Worm (Caenorhabditis elegans) whole organism, L1 larva: ENCODE results near the gene srh-21.

Experiments
- C04F5.9 ChIP-seq: sonication (generic microtip); optimal IDR thresholded peaks from 2 replicates; lab custom pipeline; 2016; ENCODE audit warnings: missing genetic modification characterization, missing compliant biosample characterization
- C16A3.4 ChIP-seq: fragments of 150-350 bp; optimal IDR thresholded peaks from 2 replicates; lab custom pipeline; 2014; ENCODE audit warnings: missing biosample characterization, missing genetic modification characterization
- F16B12.6 ChIP-seq: fragments of 150-350 bp; optimal IDR thresholded peaks from 2 replicates; lab custom pipeline; 2014; ENCODE audit warnings: missing biosample characterization, missing genetic modification characterization
- Y116A8C.19 ChIP-seq: sonication (generic microtip); optimal IDR thresholded peaks from 2 replicates; lab custom pipeline; 2016; ENCODE audit warnings: missing compliant biosample characterization, missing genetic modification characterization, borderline replicate concordance
- alr-1 ChIP-seq: fragments of 200-800 bp; sonication (Bioruptor generic); optimal IDR thresholded peaks from 2 replicates; lab custom pipeline; 2018; ENCODE audit warnings: borderline replicate concordance, mild to moderate bottlenecking, missing genetic modification characterization, missing compliant biosample characterization
- aly-2 ChIP-seq: fragments of 150-350 bp; optimal IDR thresholded peaks from 2 replicates; lab custom pipeline; 2014; ENCODE audit warnings: missing biosample characterization, missing genetic modification characterization
- ceh-63 ChIP-seq: fragments of 200-800 bp; sonication (Bioruptor generic); optimal IDR thresholded peaks from 2 replicates; lab custom pipeline; 2018; ENCODE audit warnings: mild to moderate bottlenecking, missing genetic modification characterization, missing compliant biosample characterization
- ceh-82 ChIP-seq, 3 experiments: fragments of 150-350 bp in 1 of 3; sonication (generic microtip) in 2 of 3; optimal IDR thresholded peaks; 2 replicates each; lab custom pipeline; 2014 to 2017; ENCODE audit warnings: missing biosample characterization in 3 of 3, missing genetic modification characterization in 3 of 3
- ceh-90 ChIP-seq: sonication (generic microtip); optimal IDR thresholded peaks from 2 replicates; lab custom pipeline; 2016; ENCODE audit warnings: missing genetic modification characterization, missing compliant biosample characterization
- dsc-1 ChIP-seq: sonication (generic microtip); optimal IDR thresholded peaks from 2 replicates; lab custom pipeline; 2016; ENCODE audit warnings: mild to moderate bottlenecking, missing genetic modification characterization, missing compliant biosample characterization
- efl-1 ChIP-seq, 4 experiments: fragments of 150-350 bp; optimal IDR thresholded peaks in 3 of 4; peaks in 1 of 4; 1 replicate in 1 of 4; 2 replicates in 3 of 4; lab custom pipeline; 2014; ENCODE audit warnings: missing biosample characterization in 2 of 4, missing genetic modification characterization in 2 of 4, missing genetic modification reagents in 2 of 4
- egl-27 ChIP-seq, 2 experiments: fragments of 150-350 bp in 1 of 2; sonication (generic microtip); optimal IDR thresholded peaks; 3 replicates each; lab custom pipeline; 2017 to 2018; ENCODE audit warnings: missing biosample characterization in 2 of 2, missing genetic modification characterization in 2 of 2, missing genetic modification reagents in 2 of 2
- elt-3 ChIP-seq, 6 experiments: fragments of 150-350 bp in 1 of 6; sonication (generic microtip); optimal IDR thresholded peaks; 2 replicates each; lab custom pipeline; 2017 to 2018; ENCODE audit warnings: missing biosample characterization in 6 of 6, missing genetic modification characterization in 6 of 6, inconsistent platforms in 1 of 6
- fkh-4 ChIP-seq: sonication (generic microtip); optimal IDR thresholded peaks from 2 replicates; lab custom pipeline; 2016; ENCODE audit warnings: missing compliant biosample characterization, missing genetic modification characterization, borderline replicate concordance
- fkh-8 ChIP-seq: sonication (generic microtip); optimal IDR thresholded peaks from 2 replicates; lab custom pipeline; 2016; ENCODE audit warnings: mild to moderate bottlenecking, missing genetic modification characterization, missing compliant biosample characterization
- fos-1 ChIP-seq: fragments of 150-350 bp; optimal IDR thresholded peaks from 2 replicates; lab custom pipeline; 2014; ENCODE audit warnings: missing biosample characterization, missing genetic modification characterization
- hlh-17 ChIP-seq: fragments of 200-800 bp; sonication (Bioruptor generic); optimal IDR thresholded peaks from 2 replicates; lab custom pipeline; 2018; ENCODE audit warnings: missing genetic modification characterization, mild to moderate bottlenecking, missing compliant biosample characterization, moderate library complexity, borderline replicate concordance
- hlh-4 ChIP-seq: sonication (generic microtip); optimal IDR thresholded peaks from 2 replicates; lab custom pipeline; 2016; ENCODE audit warnings: mild to moderate bottlenecking, missing genetic modification characterization, missing compliant biosample characterization
- hpl-2 ChIP-seq: fragments of 150-350 bp; optimal IDR thresholded peaks from 2 replicates; lab custom pipeline; 2014; ENCODE audit warnings: missing biosample characterization, missing genetic modification reagents, missing genetic modification characterization
- isw-1 ChIP-seq: fragments of 200-800 bp; sonication (Bioruptor generic); IDR thresholded peaks from 2 replicates; pipeline ENCODE4 v1.3.6; 2022; ENCODE audit warnings: missing genetic modification characterization, missing compliant biosample characterization
- jun-1 ChIP-seq: fragments of 150-350 bp; optimal IDR thresholded peaks from 2 replicates; lab custom pipeline; 2014; ENCODE audit warnings: missing biosample characterization, missing genetic modification reagents, missing genetic modification characterization
- lin-15B ChIP-seq: fragments of 150-350 bp; sonication (generic microtip); optimal IDR thresholded peaks from 3 replicates; lab custom pipeline; 2014; ENCODE audit warnings: missing biosample characterization, missing genetic modification characterization
- mab-9 ChIP-seq: fragments of 200-800 bp; sonication (Bioruptor generic); IDR thresholded peaks from 2 replicates; pipeline ENCODE4 v1.3.6; 2022; ENCODE audit warnings: missing genetic modification reagents, missing genetic modification characterization, missing compliant biosample characterization
- nhr-12 ChIP-seq: sonication (generic microtip); optimal IDR thresholded peaks from 2 replicates; lab custom pipeline; 2017; ENCODE audit warnings: missing biosample characterization, missing genetic modification characterization
- nhr-20 ChIP-seq: sonication (generic microtip); optimal IDR thresholded peaks from 2 replicates; lab custom pipeline; 2016; ENCODE audit warnings: mild to moderate bottlenecking, missing genetic modification characterization, missing compliant biosample characterization
- nhr-237 ChIP-seq: fragments of 150-350 bp; optimal IDR thresholded peaks from 2 replicates; lab custom pipeline; 2014; ENCODE audit warnings: missing biosample characterization, missing genetic modification characterization
- nhr-77 ChIP-seq: fragments of 150-350 bp; optimal IDR thresholded peaks from 2 replicates; lab custom pipeline; 2014; ENCODE audit warnings: missing biosample characterization, missing genetic modification characterization
- pag-3 ChIP-seq: sonication (generic microtip); optimal IDR thresholded peaks from 2 replicates; lab custom pipeline; 2017; ENCODE audit warnings: missing genetic modification characterization, mild to moderate bottlenecking, missing compliant biosample characterization, antibody characterized with exemption, borderline replicate concordance; ENCODE audit not compliant: insufficient read depth
- pqm-1 ChIP-seq: sonication (generic microtip); optimal IDR thresholded peaks from 3 replicates; lab custom pipeline; 2017; ENCODE audit warnings: missing biosample characterization, missing genetic modification characterization
- sptf-1 ChIP-seq: fragments of 150-350 bp; optimal IDR thresholded peaks from 2 replicates; lab custom pipeline; 2014; ENCODE audit warnings: missing biosample characterization, missing genetic modification characterization
- sup-37 ChIP-seq: fragments of 200-800 bp; sonication (Bioruptor generic); optimal IDR thresholded peaks from 2 replicates; lab custom pipeline; 2018; ENCODE audit warnings: mild to moderate bottlenecking, missing genetic modification characterization, missing compliant biosample characterization
- swsn-7 ChIP-seq: sonication (generic microtip); optimal IDR thresholded peaks from 2 replicates; lab custom pipeline; 2016; ENCODE audit warnings: missing genetic modification characterization, missing compliant biosample characterization
- tlp-1 ChIP-seq: fragments of 150-350 bp; optimal IDR thresholded peaks from 2 replicates; lab custom pipeline; 2014; ENCODE audit warnings: missing biosample characterization, missing genetic modification characterization
- unc-30 ChIP-seq: sonication (generic microtip); optimal IDR thresholded peaks from 2 replicates; lab custom pipeline; 2017; ENCODE audit warnings: missing biosample characterization, missing genetic modification characterization
- unc-86 ChIP-seq: sonication (generic microtip); optimal IDR thresholded peaks from 2 replicates; lab custom pipeline; 2016; ENCODE audit warnings: missing genetic modification characterization, missing compliant biosample characterization
- vab-15 ChIP-seq: sonication (generic microtip); optimal IDR thresholded peaks from 2 replicates; lab custom pipeline; 2017; ENCODE audit warnings: missing genotype, mild to moderate bottlenecking, missing genetic modification characterization, missing compliant biosample characterization
- xbp-1 ChIP-seq: sonication (generic microtip); optimal IDR thresholded peaks from 2 replicates; lab custom pipeline; 2016; ENCODE audit warnings: missing genetic modification characterization, missing compliant biosample characterization
- zag-1 ChIP-seq: fragments of 150-350 bp; optimal IDR thresholded peaks from 2 replicates; lab custom pipeline; 2014; ENCODE audit warnings: missing biosample characterization, missing genetic modification characterization
- ztf-11 ChIP-seq, 2 experiments: sonication (generic microtip); optimal IDR thresholded peaks; 2 replicates each; lab custom pipeline; 2016 to 2017; ENCODE audit warnings: missing genetic modification characterization in 2 of 2, missing biosample characterization in 1 of 2, missing compliant biosample characterization in 1 of 2
- ztf-4 ChIP-seq: fragments of 150-350 bp; optimal IDR thresholded peaks from 2 replicates; lab custom pipeline; 2014; ENCODE audit warnings: missing biosample characterization, missing genetic modification characterization

The srh-21 gene

DNA sequence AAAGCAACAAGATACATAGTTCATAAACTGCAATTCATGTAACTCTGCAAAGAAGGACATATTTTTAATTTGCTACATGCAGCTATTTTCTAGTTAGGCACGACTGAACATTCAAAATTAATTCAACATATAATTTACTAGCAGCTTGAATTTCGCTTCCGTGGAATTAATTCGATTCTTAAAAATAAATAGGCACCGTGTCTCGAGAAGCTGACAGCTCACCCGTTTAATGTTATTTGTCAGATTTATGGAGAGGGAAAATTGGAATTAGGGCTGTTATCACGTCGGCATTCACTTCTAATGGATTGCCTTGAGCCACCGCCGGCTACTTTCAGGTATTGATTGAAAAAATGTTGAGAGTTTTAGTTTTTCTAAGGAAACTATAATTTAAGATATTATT is at the start of gene srh-21:
Gene srh-21 (plus strand): TSS at position 301 of the 400 bp plus-strand sequence.
- TF ChIP-seq xbp-1 (tag; lab: Kevin White, UChicago) (no peak), hlh-17 (no peak), fkh-8 (tag; lab: Kevin White, UChicago) (peak; percentile 8)

DNA sequence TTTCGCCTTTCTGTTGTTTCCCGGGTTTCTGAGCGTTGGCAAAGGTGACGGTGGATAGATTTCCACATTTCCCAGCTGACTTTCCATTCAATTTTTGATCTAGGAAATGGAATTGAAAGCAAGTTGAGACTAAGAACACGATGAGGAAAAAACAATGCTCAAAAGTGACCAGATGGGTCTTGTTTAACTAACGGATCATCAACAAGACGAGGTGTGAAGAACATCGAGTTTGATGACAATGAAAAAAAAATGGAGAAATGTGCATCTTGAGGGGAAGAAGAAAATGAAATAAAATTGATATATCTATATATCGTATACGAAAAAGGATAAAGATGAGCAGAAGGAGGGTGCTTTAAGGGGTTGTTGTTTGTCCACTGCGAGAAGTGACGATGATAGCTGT is 48.9 kb upstream of the srh-21 start, which contains the start of gene T19H12.6:
Gene T19H12.6 (minus strand): TSS at position 101 of the 400 bp plus-strand sequence.
- no peak for TF ChIP-seq tlp-1 (tag; lab: Kevin White, UChicago)
- TF ChIP-seq nhr-12 (tag; lab: Kevin White, UChicago): no peak
- no peak for TF ChIP-seq fkh-4 (tag; lab: Kevin White, UChicago)
- no peak for TF ChIP-seq xbp-1 (tag; lab: Kevin White, UChicago)
- no peak for TF ChIP-seq isw-1
- no peak for TF ChIP-seq unc-30
- no peak for TF ChIP-seq alr-1 (tag; lab: Kevin White, UChicago)
- no peak for TF ChIP-seq nhr-20 (tag; lab: Kevin White, UChicago)
- no peak for TF ChIP-seq C04F5.9 (tag; lab: Kevin White, UChicago)
- TF ChIP-seq ceh-90 (tag; lab: Kevin White, UChicago): no peak
- no peak for TF ChIP-seq unc-86
- TF ChIP-seq dsc-1 (tag; lab: Kevin White, UChicago): no peak

DNA sequence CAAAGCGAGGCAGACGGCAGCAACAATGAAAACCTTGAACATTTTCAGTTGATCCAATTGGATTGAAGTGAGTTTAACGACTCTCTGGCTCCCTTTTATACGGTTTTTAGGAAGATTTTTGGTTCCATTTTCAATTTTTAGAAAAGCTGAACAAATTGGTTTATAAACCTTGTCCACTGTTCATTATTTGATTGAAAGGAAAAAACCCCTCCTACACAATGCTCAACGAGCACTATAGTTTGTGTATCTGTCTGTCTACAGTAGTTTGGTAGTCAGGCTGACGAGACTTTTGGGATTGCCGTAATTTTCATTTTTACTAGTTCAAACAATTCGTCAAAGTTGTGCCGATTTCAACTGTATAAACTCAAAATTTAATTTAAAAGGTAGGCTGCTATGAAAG is 47.2 kb upstream of the srh-21 start, which contains the start of gene T19H12.15:
Gene T19H12.15 (minus strand): TSS at position 101 of the 400 bp plus-strand sequence.
- TF ChIP-seq C16A3.4 (no peak), zag-1 (no peak), hlh-17 (no peak), egl-27 (tag; optimal IDR thresholded peaks at IDR 0.05; lab: Kevin White, UChicago) (no peak), sptf-1 (tag; lab: Kevin White, UChicago) (no peak), aly-2 (tag; lab: Kevin White, UChicago) (no peak), elt-3 (tag; optimal IDR thresholded peaks at IDR 0.05; lab: Kevin White, UChicago) (no peak), fos-1 (no peak), swsn-7 (no peak), lin-15B (no peak), vab-15 (tag; lab: Kevin White, UChicago) (no peak), C04F5.9 (tag; lab: Kevin White, UChicago) (no peak), Y116A8C.19 (no peak), isw-1 (no peak), pqm-1 (tag; lab: Kevin White, UChicago) (no peak), nhr-77 (tag; lab: Kevin White, UChicago) (no peak), jun-1 (tag; lab: Kevin White, UChicago) (no peak), sup-37 (GFP tag; lab: Kevin White, UChicago) (no peak)

DNA sequence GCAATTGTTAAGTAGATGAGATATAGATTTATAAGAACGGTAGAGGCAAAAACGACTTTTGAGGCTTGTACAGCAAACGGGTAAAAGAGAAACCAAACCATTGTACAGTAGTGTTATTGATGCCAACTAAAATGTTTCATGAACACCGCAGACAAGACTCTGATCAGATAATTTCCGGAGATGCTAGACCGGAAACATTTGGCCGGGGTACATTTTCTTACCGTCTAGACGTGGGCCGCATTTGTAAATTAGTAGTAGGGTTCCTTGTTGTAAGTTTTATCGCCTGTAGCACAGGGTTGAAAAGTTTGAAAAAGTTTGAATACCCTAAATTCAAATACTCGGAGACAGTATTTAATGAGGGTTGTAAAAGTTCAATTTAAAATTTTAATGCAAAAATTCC is 45.1 kb upstream of the srh-21 start, which contains the start of gene str-32:
Gene str-32 (minus strand): TSS at position 101 of the 400 bp plus-strand sequence.
- TF ChIP-seq nhr-237 (tag; lab: Kevin White, UChicago) (no peak), ztf-4 (tag; lab: Kevin White, UChicago) (no peak), fos-1 (no peak), xbp-1 (tag; lab: Kevin White, UChicago) (no peak), ceh-63 (GFP tag; lab: Kevin White, UChicago) (no peak), hlh-4 (no peak), nhr-12 (tag; lab: Kevin White, UChicago) (no peak), ztf-11 (tag; optimal IDR thresholded peaks at IDR 0.05; lab: Kevin White, UChicago) (no peak), ceh-82 (tag; optimal IDR thresholded peaks at IDR 0.05; lab: Kevin White, UChicago) (no peak), Y116A8C.19 (no peak), F16B12.6 (no peak), hpl-2 (no peak), mab-9 (GFP tag; lab: Robert Waterston, UW) (no peak), isw-1 (no peak), aly-2 (tag; lab: Kevin White, UChicago) (no peak), pag-3 (tag; lab: Kevin White, UChicago) (no peak), efl-1 (optimal IDR thresholded peaks at IDR 0.05; lab: Kevin White, UChicago) (no peak), efl-1 (GFP tag; optimal IDR thresholded peaks at IDR 0.05 in 1 of 2; lab: Kevin White, UChicago) (no peak)
